Worm (Caenorhabditis elegans) whole organism, early embryonic: ENCODE data around the gene F20B6.4.
A peak's percentile ranks its signal among the peaks of the same experiment; 100 is the strongest.

Experiments
- B0310.2 ChIP-seq: sonication (generic microtip); optimal IDR thresholded peaks from 2 replicates; lab custom pipeline; 2016; ENCODE audit warnings: mild to moderate bottlenecking, missing genetic modification characterization, missing compliant biosample characterization
- F13C5.2 ChIP-seq: sonication (generic microtip); optimal IDR thresholded peaks from 2 replicates; lab custom pipeline; 2017; ENCODE audit warnings: mild to moderate bottlenecking, missing genetic modification characterization, inconsistent platforms, missing compliant biosample characterization
- aly-1 ChIP-seq: sonication (generic microtip); optimal IDR thresholded peaks from 2 replicates; lab custom pipeline; 2016; ENCODE audit warnings: missing genetic modification characterization, missing compliant biosample characterization
- ama-1 ChIP-seq: fragments of 150-350 bp; optimal IDR thresholded peaks from 2 replicates; lab custom pipeline; 2014
- ceh-13 ChIP-seq: fragments of 200-800 bp; sonication (Bioruptor generic); optimal IDR thresholded peaks from 2 replicates; lab custom pipeline; 2018; ENCODE audit warnings: mild to moderate bottlenecking, missing genetic modification characterization, missing compliant biosample characterization
- ceh-36 ChIP-seq: sonication (generic microtip); optimal IDR thresholded peaks from 2 replicates; lab custom pipeline; 2016; ENCODE audit warnings: missing genetic modification characterization, inconsistent platforms, missing compliant biosample characterization
- ets-7 ChIP-seq: sonication (generic microtip); optimal IDR thresholded peaks from 2 replicates; lab custom pipeline; 2016; ENCODE audit warnings: missing genotype, missing genetic modification characterization, missing compliant biosample characterization
- flt-1 ChIP-seq: fragments of 200-800 bp; sonication (Bioruptor generic); IDR thresholded peaks from 2 replicates; pipeline ENCODE4 v1.3.6; 2022; ENCODE audit warnings: missing genetic modification characterization, missing compliant biosample characterization
- hmbx-1 ChIP-seq: sonication (generic microtip); optimal IDR thresholded peaks from 2 replicates; lab custom pipeline; 2016; ENCODE audit warnings: mild to moderate bottlenecking, missing genetic modification characterization, missing compliant biosample characterization
- hmg-4 ChIP-seq: fragments of 200-800 bp; sonication (Bioruptor generic); optimal IDR thresholded peaks from 2 replicates; lab custom pipeline; 2018; ENCODE audit warnings: mild to moderate bottlenecking, missing genetic modification characterization, missing compliant biosample characterization
- hnd-1 ChIP-seq: sonication (generic microtip); optimal IDR thresholded peaks from 2 replicates; lab custom pipeline; 2016; ENCODE audit warnings: missing genetic modification characterization, missing compliant biosample characterization
- pes-1 ChIP-seq: fragments of 200-800 bp; sonication (Bioruptor generic); IDR thresholded peaks from 2 replicates; pipeline ENCODE4 v1.3.6; 2022; ENCODE audit warnings: missing genetic modification reagents, missing genetic modification characterization, missing compliant biosample characterization
- scrt-1 ChIP-seq: fragments of 200-800 bp; sonication (Bioruptor generic); IDR thresholded peaks from 2 replicates; pipeline ENCODE4 v1.3.6; 2022; ENCODE audit warnings: missing genetic modification characterization, missing compliant biosample characterization
- sea-1 ChIP-seq: fragments of 200-800 bp; sonication (Bioruptor generic); conservative IDR thresholded peaks from 2 replicates; pipeline ENCODE4 v1.3.6; 2022; ENCODE audit warnings: missing genetic modification characterization, missing compliant biosample characterization
- tbx-11 ChIP-seq: fragments of 200-800 bp; sonication (Bioruptor generic); IDR thresholded peaks from 2 replicates; pipeline ENCODE4 v1.3.6; 2022; ENCODE audit warnings: missing genetic modification characterization, missing compliant biosample characterization
- tbx-37 ChIP-seq: fragments of 200-800 bp; sonication (Bioruptor generic); conservative IDR thresholded peaks from 2 replicates; pipeline ENCODE4 v1.3.6; 2022; ENCODE audit warnings: missing genetic modification reagents, missing genetic modification characterization, missing compliant biosample characterization
- tra-4 ChIP-seq: sonication (generic microtip); optimal IDR thresholded peaks from 2 replicates; lab custom pipeline; 2017; ENCODE audit warnings: missing genetic modification characterization, missing compliant biosample characterization

Gene F20B6.4

DNA sequence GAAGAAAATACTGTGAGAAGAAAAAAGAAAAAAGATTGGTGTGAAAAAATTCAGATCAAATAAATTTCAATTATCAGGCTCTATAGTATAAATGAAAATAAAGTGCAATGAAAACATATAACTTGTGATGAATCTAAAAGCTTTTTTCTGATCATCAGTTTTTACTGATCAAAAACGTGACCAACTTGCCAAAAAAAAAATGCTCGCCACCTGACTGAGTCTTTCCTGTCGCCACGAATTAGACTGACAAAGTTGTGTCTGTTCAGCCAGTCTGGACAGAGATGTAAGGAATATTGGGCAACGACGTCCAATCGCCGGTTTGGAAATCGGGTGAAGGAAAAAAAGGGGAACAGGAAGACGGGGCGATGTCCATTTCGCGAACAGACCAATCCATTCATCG lies 23.2 kb upstream of the F20B6.4 start:
- TF ChIP-seq ets-7 (tag; lab: Kevin White, UChicago) (no peak), ama-1 (lab: Kevin White, UChicago) (no peak), pes-1 (GFP tag; lab: Robert Waterston, UW) (no peak), F13C5.2 (tag; lab: Kevin White, UChicago) (no peak), ceh-13 (GFP tag; lab: Kevin White, UChicago) (no peak), hmg-4 (GFP tag; lab: Kevin White, UChicago) (no peak), tbx-11 (GFP tag; lab: Robert Waterston, UW) (no peak), tra-4 (tag; lab: Kevin White, UChicago) (no peak), hnd-1 (tag; lab: Kevin White, UChicago) (no peak), sea-1 (GFP tag; lab: Robert Waterston, UW) (no peak), B0310.2 (no peak), hmbx-1 (tag; lab: Kevin White, UChicago) (no peak), tbx-37 (no peak), scrt-1 (GFP tag; lab: Robert Waterston, UW) (no peak), flt-1 (GFP tag; lab: Robert Waterston, UW) (no peak), aly-1 (tag; lab: Kevin White, UChicago) (no peak), ceh-36 (tag; lab: Kevin White, UChicago) (no peak)

- TF ChIP-seq pes-1 (GFP tag; lab: Robert Waterston, UW) (0 out of 2 replicates have a peak, but pooled peaks have one; percentile 7), ets-7 (tag; lab: Kevin White, UChicago) (no peak)
Measured at ce11 chrX:4218174-4218573, 21.8 kb upstream of the F20B6.4 start, which contains the start of gene W01H2.2. Gene W01H2.2, minus strand, starts transcription at chrX:4218458.

ce11 chrX:4216894-4217293 lies 20.6 kb upstream of the F20B6.4 start, which contains the start of the genes F20B6.10 and hpk-1:
Gene F20B6.10, minus strand, starts transcription at chrX:4217196.
Gene hpk-1, minus strand, starts transcription at chrX:4217290.
- TF ChIP-seq B0310.2 (no peak), ets-7 (tag; lab: Kevin White, UChicago) (no peak), ceh-36 (tag; lab: Kevin White, UChicago) (no peak), tbx-11 (GFP tag; lab: Robert Waterston, UW) (no peak), flt-1 (GFP tag; lab: Robert Waterston, UW) (no peak)

DNA sequence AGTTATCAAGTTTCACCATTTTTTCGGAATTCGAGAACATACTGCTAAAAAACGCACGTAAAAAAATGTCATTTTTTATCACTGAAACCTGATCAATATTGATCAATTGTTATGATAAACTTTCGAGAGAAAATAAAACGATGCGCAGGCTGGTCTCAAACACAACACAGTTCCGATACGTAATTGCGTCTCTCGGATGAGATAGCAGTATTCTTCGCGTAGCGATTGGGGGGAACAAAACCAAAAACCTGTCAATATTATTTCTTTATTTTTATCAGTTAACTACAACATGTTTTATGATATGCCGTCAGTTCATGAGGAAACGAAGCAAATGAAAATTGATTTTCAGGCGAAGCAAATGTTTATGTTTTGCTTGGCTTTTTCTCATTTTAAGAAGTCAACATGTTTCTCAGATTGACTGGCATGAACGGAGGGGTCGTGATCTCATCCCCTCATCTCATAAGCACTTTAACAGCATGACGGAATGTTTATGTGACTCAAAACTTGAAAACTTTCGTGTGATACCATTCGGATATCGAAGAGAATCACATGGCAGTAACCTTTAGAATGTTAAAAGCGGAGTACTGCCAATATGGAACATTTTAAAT lies 19.3 kb upstream of the F20B6.4 start:
- no peak for TF ChIP-seq ama-1 (lab: Kevin White, UChicago)
- TF ChIP-seq hmbx-1 (tag; lab: Kevin White, UChicago), result no peak
- no peak for TF ChIP-seq tbx-37
- no peak for TF ChIP-seq flt-1 (GFP tag; lab: Robert Waterston, UW)
- TF ChIP-seq pes-1 (GFP tag; lab: Robert Waterston, UW), result no peak
- TF ChIP-seq aly-1 (tag; lab: Kevin White, UChicago), result no peak
- TF ChIP-seq ceh-13 (GFP tag; lab: Kevin White, UChicago), result no peak
- no peak for TF ChIP-seq tbx-11 (GFP tag; lab: Robert Waterston, UW)
- TF ChIP-seq ets-7 (tag; lab: Kevin White, UChicago), result no peak
- TF ChIP-seq tra-4 (tag; lab: Kevin White, UChicago), result no peak
- no peak for TF ChIP-seq sea-1 (GFP tag; lab: Robert Waterston, UW)
- TF ChIP-seq hnd-1 (tag; lab: Kevin White, UChicago), result no peak
- TF ChIP-seq F13C5.2 (tag; lab: Kevin White, UChicago), result no peak
- no peak for TF ChIP-seq B0310.2
- TF ChIP-seq hmg-4 (GFP tag; lab: Kevin White, UChicago), result no peak
- no peak for TF ChIP-seq ceh-36 (tag; lab: Kevin White, UChicago)
- TF ChIP-seq scrt-1 (GFP tag; lab: Robert Waterston, UW), result no peak

ce11 chrX:4214643-4215042 lies 18.3 kb upstream of the F20B6.4 start:
- no peak for TF ChIP-seq ceh-13 (GFP tag; lab: Kevin White, UChicago)
- peak; percentile 59 for TF ChIP-seq F13C5.2 (tag; lab: Kevin White, UChicago)

DNA sequence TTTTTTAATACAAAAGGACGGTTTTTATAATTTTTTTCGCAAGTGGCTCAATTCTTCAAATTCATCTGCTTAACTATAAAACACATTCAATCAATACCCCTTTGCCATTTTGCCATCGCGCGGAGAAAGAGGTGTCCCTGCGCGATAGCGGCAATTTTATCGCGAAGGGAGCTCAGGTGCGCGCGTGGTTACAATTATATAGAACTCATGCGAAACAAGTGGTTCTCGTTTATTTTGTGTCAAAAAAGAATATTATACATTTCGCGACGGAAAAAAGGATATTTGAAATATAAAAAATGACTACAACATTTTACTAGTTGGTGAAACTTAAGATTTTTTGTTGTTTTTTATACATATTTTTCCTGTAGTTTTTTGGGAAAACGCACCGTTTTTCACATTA lies 12.8 kb upstream of the F20B6.4 start:
- peak; percentile 73; the same call in 1 of the 2 replicates for TF ChIP-seq scrt-1 (GFP tag; lab: Robert Waterston, UW)
- no peak for TF ChIP-seq ceh-36 (tag; lab: Kevin White, UChicago)
- TF ChIP-seq hmbx-1 (tag; lab: Kevin White, UChicago), result no peak
- TF ChIP-seq aly-1 (tag; lab: Kevin White, UChicago), result no peak
- peak; percentile 61 for TF ChIP-seq ets-7 (tag; lab: Kevin White, UChicago)
- no peak for TF ChIP-seq ama-1 (lab: Kevin White, UChicago)
- peak; percentile 97 for TF ChIP-seq hmg-4 (GFP tag; lab: Kevin White, UChicago)
- peak; percentile 81 for TF ChIP-seq pes-1 (GFP tag; lab: Robert Waterston, UW)
- TF ChIP-seq tra-4 (tag; lab: Kevin White, UChicago), result no peak
- TF ChIP-seq flt-1 (GFP tag; lab: Robert Waterston, UW), result peak; percentile 66
- peak; percentile 63 for TF ChIP-seq tbx-37
- peak; percentile 97 for TF ChIP-seq F13C5.2 (tag; lab: Kevin White, UChicago)
- TF ChIP-seq tbx-11 (GFP tag; lab: Robert Waterston, UW), result peak; percentile 59; the same call in 1 of the 2 replicates
- no peak for TF ChIP-seq B0310.2
- TF ChIP-seq ceh-13 (GFP tag; lab: Kevin White, UChicago), result no peak
- peak; percentile 37 for TF ChIP-seq hnd-1 (tag; lab: Kevin White, UChicago)
- TF ChIP-seq sea-1 (GFP tag; lab: Robert Waterston, UW), result peak; percentile 70; the same call in 1 of the 2 replicates

- TF ChIP-seq sea-1 (GFP tag; lab: Robert Waterston, UW) (no peak), hmbx-1 (tag; lab: Kevin White, UChicago) (no peak), B0310.2 (no peak), flt-1 (GFP tag; lab: Robert Waterston, UW) (no peak), tbx-11 (GFP tag; lab: Robert Waterston, UW) (no peak), tbx-37 (no peak), tra-4 (tag; lab: Kevin White, UChicago) (no peak), aly-1 (tag; lab: Kevin White, UChicago) (no peak), hnd-1 (tag; lab: Kevin White, UChicago) (no peak), pes-1 (GFP tag; lab: Robert Waterston, UW) (no peak), F13C5.2 (tag; lab: Kevin White, UChicago) (no peak), ets-7 (tag; lab: Kevin White, UChicago) (no peak)
Measured at ce11 chrX:4208495-4208894, 12.2 kb upstream of the F20B6.4 start.
